Fruit fly (Drosophila melanogaster) Kc167 (cell line): Measurements from ENCODE around the gene Syx1A.

ENCODE experiments used
- Myc ChIP-seq: fragments of >200 bp; optimal IDR thresholded peaks from 2 replicates; lab custom pipeline; 2017; ENCODE audit warnings: missing external identifiers
- Sin3A ChIP-seq: fragments of >200 bp; optimal IDR thresholded peaks from 2 replicates; lab custom pipeline; 2018; ENCODE audit warnings: missing external identifiers
- h ChIP-seq: fragments of >200 bp; optimal IDR thresholded peaks from 3 replicates; lab custom pipeline; 2018; ENCODE audit warnings: missing external identifiers
- insv ChIP-seq: fragments of >200 bp; optimal IDR thresholded peaks from 3 replicates; lab custom pipeline; 2018; ENCODE audit warnings: missing external identifiers
- psq ChIP-seq: fragments of >200 bp; optimal IDR thresholded peaks from 2 replicates; lab custom pipeline; 2017; ENCODE audit warnings: missing external identifiers
- ttk ChIP-seq: sonication (Bioruptor generic); optimal IDR thresholded peaks from 2 replicates; lab custom pipeline; 2017; ENCODE audit warnings: missing external identifiers

Gene Syx1A

DNA sequence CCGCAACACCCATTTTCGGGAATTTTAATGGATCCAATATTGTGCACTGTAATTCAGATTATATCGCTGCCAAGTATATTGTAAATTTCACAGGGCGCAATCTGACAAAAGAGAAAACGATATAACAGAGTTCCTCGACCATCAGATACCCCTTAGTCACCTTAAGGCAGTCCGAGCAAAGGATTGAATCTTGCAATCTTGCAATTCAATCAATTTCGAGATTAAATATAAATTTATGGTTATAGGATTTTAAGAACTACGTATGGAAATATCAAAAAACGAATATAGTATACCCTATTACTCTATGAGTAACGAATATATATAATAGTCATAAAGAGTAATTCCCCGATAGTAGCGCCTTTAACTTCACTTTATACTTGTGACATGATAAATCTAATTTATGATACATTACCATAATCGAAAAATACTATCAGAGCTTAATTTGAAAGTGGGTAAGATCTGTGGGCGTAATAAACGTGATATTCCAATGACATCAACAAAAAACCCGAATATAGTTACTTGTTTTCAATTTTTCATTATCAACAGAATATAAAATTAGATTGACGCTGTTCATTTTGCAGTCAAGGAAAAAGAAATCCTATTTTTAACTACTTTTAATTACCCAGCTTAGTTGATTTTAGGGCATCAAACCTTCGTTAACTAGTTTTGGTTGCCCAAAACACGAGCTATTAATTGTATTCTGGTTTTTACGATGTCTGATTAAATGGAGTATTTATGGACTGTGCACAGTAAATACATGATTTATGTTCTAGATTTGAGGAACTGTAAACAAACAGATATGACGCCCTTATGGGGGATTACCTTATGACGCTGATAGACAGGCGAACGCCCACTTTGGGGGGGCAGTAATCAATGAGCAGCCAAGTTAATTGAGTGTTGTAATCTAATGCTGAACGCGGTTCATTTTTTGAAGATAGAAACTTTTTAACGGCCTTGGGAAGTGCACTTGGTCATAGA is 33.2 kb upstream of the Syx1A start:
- no peak for TF ChIP-seq ttk (lab: Kevin White, UChicago)
- no peak for TF ChIP-seq psq (lab: Kevin White, UChicago)
- TF ChIP-seq Sin3A (lab: Kevin White, UChicago) = no peak
- no peak for TF ChIP-seq insv (lab: Kevin White, UChicago)
- no peak for TF ChIP-seq h (lab: Kevin White, UChicago)
- TF ChIP-seq Myc (lab: Kevin White, UChicago) = no peak

DNA sequence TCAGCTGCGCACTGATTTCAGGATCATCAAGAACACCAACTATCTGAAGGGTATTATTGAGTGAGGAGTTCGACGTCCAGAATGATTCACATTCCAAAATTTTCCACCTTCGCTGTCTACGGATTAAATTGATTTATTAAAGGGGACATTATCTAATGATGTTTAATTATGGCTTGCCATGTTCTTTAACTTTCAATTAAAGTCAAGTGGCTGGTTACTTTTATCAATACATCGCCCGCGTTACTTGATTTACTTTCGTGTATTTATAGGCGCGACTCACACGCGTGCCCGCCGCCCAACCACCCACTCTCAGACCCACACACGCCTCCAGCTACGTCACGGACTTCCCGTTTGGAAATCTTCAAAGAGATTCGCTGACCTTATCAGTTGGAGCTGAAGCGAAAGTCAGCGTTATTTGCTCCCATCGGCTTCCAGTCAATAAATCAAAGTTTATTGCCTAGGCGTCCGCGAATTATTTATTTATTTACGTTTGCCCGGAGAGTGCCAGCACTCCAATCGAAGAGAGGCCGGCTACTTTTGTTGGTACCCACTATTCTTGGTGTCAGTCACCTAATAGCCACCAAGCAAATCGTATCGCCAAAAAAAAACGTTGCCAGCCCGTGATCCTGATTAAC is 31.9 kb upstream of the Syx1A start, which contains the start of gene Npc2f:
TSS of gene Npc2f (plus strand) at position 585 of the 635 bp plus-strand sequence.
- no peak for TF ChIP-seq insv (lab: Kevin White, UChicago)
- TF ChIP-seq psq (lab: Kevin White, UChicago) = no peak
- TF ChIP-seq ttk (lab: Kevin White, UChicago) = no peak
- no peak for TF ChIP-seq Sin3A (lab: Kevin White, UChicago)
- TF ChIP-seq Myc (lab: Kevin White, UChicago) = no peak
- TF ChIP-seq h (lab: Kevin White, UChicago) = no peak

DNA sequence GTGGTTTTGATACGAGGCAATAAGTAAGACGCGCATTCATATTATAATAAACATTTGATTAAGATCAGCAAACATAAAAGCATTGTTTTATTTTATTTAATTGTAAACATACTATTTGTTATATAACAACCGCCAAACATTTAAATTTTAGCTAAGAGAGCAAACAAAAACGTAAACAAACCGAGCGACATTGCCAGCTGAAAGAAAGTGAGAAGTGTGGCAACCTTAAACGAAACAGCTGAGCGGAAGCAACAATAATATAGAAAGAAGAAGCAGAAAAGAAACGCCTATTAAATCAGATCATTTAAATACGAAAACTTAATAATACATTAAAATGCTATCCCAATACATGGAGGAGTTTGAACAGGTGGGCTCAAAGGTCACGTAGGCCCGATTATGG is 29.0 kb upstream of the Syx1A start, which contains the start of gene Sec10:
TSS of gene Sec10 (plus strand) at position 252 of the 400 bp plus-strand sequence.
- no peak for TF ChIP-seq Sin3A (lab: Kevin White, UChicago)
- no peak for TF ChIP-seq h (lab: Kevin White, UChicago)
- TF ChIP-seq ttk (lab: Kevin White, UChicago) = no peak
- no peak for TF ChIP-seq insv (lab: Kevin White, UChicago)
- TF ChIP-seq Myc (lab: Kevin White, UChicago) = no peak
- no peak for TF ChIP-seq psq (lab: Kevin White, UChicago)

DNA sequence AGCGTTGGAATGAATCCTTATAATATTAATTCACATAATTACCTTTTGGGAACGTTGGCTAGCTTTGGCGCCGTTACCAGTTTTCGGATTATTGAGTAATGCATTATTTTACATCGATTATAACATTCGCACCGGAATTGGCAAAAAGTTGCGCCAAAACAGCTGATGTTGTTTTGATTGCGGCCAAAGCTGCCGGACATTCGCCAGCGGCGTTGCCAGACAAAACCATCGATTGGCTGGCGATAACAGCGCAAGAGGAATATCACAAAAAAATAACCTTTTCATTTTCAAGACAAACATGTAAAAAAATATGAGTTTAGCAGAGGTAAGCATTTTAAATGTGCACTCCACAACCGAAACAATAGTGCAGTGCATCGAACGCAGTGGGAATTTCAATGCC is 24.5 kb upstream of the Syx1A start, which contains the start of the genes GatB and Tsc1:
TSS of gene GatB (minus strand) at position 176 of the 400 bp plus-strand sequence.
TSS of gene Tsc1 (plus strand) at position 228 of the 400 bp plus-strand sequence.
- no peak for TF ChIP-seq Sin3A (lab: Kevin White, UChicago)
- TF ChIP-seq h (lab: Kevin White, UChicago) = no peak

DNA sequence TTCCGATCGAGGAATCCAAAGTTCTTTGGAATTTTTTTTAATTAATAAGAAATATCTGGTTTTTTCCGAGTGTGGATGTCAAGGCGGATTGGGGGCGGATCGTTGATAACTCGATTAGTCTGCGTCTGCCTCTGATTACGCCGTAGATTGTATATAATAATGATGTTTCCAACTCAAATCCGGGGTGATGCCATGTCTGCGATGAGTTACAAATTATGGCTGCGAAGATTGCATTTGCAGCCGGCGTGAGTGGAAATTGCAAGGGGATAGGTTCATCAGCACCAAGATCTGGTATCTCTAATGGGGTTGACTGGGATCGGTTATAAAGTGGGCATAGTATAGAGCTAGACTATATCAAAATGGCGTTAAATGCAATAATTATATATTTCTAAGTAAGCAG is 16.8 kb upstream of the Syx1A start:
- no peak for TF ChIP-seq ttk (lab: Kevin White, UChicago)
- TF ChIP-seq Myc (lab: Kevin White, UChicago) = no peak
- TF ChIP-seq insv (lab: Kevin White, UChicago) = no peak
- TF ChIP-seq psq (lab: Kevin White, UChicago) = no peak
- no peak for TF ChIP-seq Sin3A (lab: Kevin White, UChicago)
- TF ChIP-seq h (lab: Kevin White, UChicago) = no peak

DNA sequence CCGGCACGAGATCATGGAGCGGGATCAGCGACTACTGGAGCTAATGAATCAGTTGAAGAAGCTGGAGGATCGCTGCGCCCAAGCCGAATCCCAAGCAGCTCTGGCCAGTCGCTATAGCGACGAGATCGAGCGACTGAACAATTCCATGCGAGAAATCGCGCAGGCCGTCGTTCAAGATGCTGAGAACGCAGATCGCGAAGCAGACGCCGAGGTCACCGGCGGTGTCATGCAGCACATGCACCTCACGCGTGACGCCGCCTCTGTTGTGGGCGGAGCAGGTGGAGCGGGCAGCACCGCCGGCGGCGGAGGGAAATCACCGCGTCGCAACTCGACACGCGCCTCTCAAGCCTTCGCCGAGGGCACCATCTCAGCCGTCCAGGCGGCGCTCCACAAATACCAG is 16.1 kb upstream of the Syx1A start:
- TF ChIP-seq Sin3A (lab: Kevin White, UChicago) = no peak
- TF ChIP-seq Myc (lab: Kevin White, UChicago) = no peak

DNA sequence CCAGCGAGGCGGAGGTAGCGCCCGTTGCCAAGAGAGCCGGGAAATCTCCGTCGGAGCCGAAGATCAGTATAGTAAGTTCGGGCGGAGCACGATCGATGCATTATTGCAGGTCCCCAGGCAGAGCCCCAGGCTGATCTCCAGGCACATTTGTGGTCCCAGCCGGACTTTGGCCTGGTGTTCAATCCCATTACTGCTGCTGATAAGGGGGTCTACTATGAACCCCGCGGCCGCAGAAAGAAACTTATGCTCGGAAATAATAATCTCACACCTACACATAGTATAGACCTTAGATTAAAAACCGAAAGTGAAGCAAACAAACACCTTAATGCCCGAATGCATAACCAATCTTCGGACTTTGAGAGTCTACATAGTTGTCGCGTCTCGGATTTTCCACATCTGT is 11.4 kb upstream of the Syx1A start:
- TF ChIP-seq h (lab: Kevin White, UChicago) (no peak), ttk (lab: Kevin White, UChicago) (no peak), psq (lab: Kevin White, UChicago) (no peak), insv (lab: Kevin White, UChicago) (no peak), Myc (lab: Kevin White, UChicago) (no peak), Sin3A (lab: Kevin White, UChicago) (no peak)

DNA sequence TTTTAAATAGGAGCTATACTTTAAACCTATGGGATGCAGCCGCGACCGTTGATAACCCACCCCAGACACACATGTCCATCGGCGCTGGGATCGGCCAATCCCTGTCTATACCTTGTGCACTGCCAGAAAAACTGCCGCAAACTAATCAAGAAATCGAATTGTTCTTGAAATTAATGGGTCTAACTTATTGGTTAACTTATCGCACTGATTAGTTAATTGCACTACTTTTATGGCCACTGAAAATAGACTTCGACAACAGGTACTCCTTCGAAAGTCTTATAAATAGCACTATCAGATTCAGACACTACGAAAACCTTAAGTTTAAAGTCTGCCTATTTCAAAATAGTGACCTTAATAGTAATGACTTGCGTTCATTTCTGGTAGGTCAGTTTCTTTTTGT is 10.6 kb upstream of the Syx1A start, which contains the start of gene CG13607:
TSS of gene CG13607 (minus strand) at position 143 of the 400 bp plus-strand sequence.
- TF ChIP-seq ttk (lab: Kevin White, UChicago) = no peak
- no peak for TF ChIP-seq h (lab: Kevin White, UChicago)
- TF ChIP-seq psq (lab: Kevin White, UChicago) = no peak
- no peak for TF ChIP-seq Sin3A (lab: Kevin White, UChicago)
- no peak for TF ChIP-seq insv (lab: Kevin White, UChicago)
- no peak for TF ChIP-seq Myc (lab: Kevin White, UChicago)

DNA sequence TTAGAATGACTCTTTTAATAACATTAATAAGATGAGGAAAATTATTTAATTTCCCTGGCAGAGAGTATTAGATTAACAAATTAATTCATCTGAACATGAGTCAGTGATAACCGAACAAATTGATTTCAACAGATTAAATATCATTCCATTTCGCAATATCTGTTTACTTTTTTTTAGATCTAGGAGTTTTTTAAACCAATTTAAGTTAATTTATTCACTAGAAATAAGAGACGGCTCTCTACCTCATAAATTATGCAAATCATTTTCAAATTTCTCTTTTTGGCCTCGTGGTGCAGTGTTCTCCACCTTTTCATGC is 7.5 kb upstream of the Syx1A start, which contains the start of gene Root:
TSS of gene Root (plus strand) at position 217 of the 316 bp plus-strand sequence.
- TF ChIP-seq h (lab: Kevin White, UChicago) (no peak), Myc (lab: Kevin White, UChicago) (no peak), ttk (lab: Kevin White, UChicago) (no peak), insv (lab: Kevin White, UChicago) (no peak), Sin3A (lab: Kevin White, UChicago) (no peak), psq (lab: Kevin White, UChicago) (no peak)

DNA sequence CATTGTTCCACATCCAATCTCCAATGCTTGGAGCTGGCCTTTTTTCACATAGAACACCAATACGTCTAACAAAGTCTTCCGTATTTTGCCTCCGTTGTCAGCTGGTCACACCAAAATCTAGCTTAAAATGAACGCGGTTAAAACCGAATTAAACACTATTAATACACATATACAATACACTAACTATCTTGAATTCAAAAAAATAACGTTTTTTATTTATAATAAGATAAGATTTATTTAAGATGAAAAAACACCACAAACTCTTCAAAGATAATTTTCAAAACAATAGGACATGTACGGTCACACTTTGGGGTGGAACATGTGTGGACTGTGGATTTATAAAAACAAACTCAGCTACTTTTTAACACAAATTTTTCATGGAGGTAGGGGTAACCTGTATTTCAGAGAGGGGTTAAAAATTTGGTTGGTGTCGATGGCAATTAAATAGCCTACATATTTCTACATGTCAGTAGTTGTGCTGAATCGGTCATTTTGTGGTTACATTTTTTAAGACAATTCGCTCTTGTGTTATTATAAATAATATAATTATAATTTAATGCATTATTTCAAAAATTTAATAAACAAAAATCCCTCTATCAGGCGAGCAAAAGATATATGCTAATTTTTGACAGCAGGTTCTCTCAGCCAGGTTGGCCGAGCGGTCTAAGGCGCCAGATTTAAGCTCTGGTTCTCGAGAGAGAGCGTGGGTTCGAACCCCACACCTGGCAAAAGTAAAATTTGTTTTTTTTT is 6.9 kb upstream of the Syx1A start, which contains the start of gene CG13605:
TSS of gene CG13605 (minus strand) at position 70 of the 750 bp plus-strand sequence.
- TF ChIP-seq psq (lab: Kevin White, UChicago) = no peak
- no peak for TF ChIP-seq h (lab: Kevin White, UChicago)
- no peak for TF ChIP-seq Myc (lab: Kevin White, UChicago)
- TF ChIP-seq ttk (lab: Kevin White, UChicago) = no peak
- no peak for TF ChIP-seq insv (lab: Kevin White, UChicago)
- no peak for TF ChIP-seq Sin3A (lab: Kevin White, UChicago)
